Worm (Caenorhabditis elegans): Measurements from ENCODE around the gene Y38A10A.2.

The Y38A10A.2 gene

DNA sequence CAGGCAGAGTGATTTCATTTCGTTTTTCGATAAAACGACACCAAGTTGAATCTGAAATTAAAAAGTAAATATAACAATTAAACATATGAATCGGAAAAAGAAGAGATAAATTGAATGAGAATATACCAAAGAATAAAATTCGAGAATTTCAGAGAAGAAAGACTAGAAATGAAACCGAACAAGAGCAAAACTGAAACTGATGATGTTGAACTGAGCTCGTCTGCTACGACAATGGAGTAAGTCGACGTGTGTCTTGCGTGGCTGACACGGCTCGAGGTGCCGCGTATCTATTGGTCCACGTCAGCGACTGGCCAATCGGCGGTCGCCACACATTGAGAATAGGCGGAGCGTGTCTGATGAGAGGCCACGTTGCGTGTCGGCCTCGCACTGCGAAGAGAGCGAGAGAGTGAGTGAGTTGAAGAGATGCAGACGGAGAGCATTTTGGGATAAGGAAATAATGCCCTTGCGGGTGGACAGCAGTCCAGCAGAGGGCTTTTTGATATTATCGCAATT lies 37.3 kb upstream of the Y38A10A.2 start, which contains the start of gene crt-1 (continued):
- TF ChIP-seq somi-1 (GFP tag; optimal IDR thresholded peaks at IDR 0.05) (peak; percentile 82), repo-1 (tag; optimal IDR thresholded peaks at IDR 0.05) (peak; percentile 44), K11D2.4 (GFP tag; IDR thresholded peaks at IDR 0.05) (peak; percentile 89), ekl-4 (GFP tag; IDR thresholded peaks at IDR 0.05) (peak; percentile 80), nhr-80 (tag; optimal IDR thresholded peaks at IDR 0.05) (peak; percentile 89), nfya-2 (GFP tag; IDR thresholded peaks at IDR 0.05) (peak; percentile 99), gei-17 (GFP tag; optimal IDR thresholded peaks at IDR 0.05) (peak; percentile 66), efl-1 (GFP tag; optimal IDR thresholded peaks at IDR 0.05) (no peak), F22D6.2 (tag; optimal IDR thresholded peaks at IDR 0.05) (peak; percentile 62), lag-1 (GFP tag; IDR thresholded peaks at IDR 0.05) (no peak), atf-7 (tag; optimal IDR thresholded peaks at IDR 0.05) (peak; percentile 73), pbrm-1 (GFP tag; IDR thresholded peaks at IDR 0.05) (peak; percentile 87), ztf-18 (tag; optimal IDR thresholded peaks at IDR 0.05) (peak; percentile 79), hmg-1.2 (GFP tag; IDR thresholded peaks at IDR 0.05) (peak; percentile 88), madf-8 (GFP tag; conservative IDR thresholded peaks at IDR 0.05) (no peak), nhr-90 (tag; optimal IDR thresholded peaks at IDR 0.05) (peak; percentile 44), let-607 (tag; optimal IDR thresholded peaks at IDR 0.05) (peak; percentile 98 to 99), fkh-3 (tag; optimal IDR thresholded peaks at IDR 0.05) (no peak), F37B4.10 (GFP tag; IDR thresholded peaks at IDR 0.05) (0 out of 2 replicates have a peak, but pooled peaks have one; percentile 56), sea-2 (GFP tag; IDR thresholded peaks at IDR 0.05) (no peak), C06A6.2 (GFP tag; conservative IDR thresholded peaks at IDR 0.05) (peak; percentile 71)

DNA sequence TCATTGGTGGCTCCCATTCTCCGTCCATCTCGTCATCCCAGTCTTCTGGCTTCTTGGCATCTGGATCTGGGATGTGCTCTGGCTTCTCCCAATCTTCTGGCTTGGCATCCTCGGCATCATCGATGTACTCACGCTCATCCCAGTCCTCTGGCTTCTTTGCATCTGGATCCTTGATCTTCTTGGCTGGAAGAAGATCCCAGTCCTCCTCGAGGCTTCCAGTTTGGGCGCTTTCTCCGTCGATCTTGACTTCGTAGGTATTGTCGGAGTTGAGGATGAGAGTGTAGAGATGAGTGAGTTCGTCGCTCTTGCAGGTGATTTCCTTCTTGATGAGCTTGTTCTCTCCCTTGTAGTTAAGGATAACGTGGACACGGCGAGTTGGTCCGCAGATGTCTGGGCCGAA lies 36.4 kb upstream of the Y38A10A.2 start:
- TF ChIP-seq ztf-3 (GFP tag; optimal IDR thresholded peaks at IDR 0.05) (no peak), hmg-1.2 (GFP tag; IDR thresholded peaks at IDR 0.05) (0 out of 2 replicates have a peak, but pooled peaks have one; percentile 9), lin-26 (GFP tag; IDR thresholded peaks at IDR 0.05) (0 out of 2 replicates have a peak, but pooled peaks have one; percentile 38)

DNA sequence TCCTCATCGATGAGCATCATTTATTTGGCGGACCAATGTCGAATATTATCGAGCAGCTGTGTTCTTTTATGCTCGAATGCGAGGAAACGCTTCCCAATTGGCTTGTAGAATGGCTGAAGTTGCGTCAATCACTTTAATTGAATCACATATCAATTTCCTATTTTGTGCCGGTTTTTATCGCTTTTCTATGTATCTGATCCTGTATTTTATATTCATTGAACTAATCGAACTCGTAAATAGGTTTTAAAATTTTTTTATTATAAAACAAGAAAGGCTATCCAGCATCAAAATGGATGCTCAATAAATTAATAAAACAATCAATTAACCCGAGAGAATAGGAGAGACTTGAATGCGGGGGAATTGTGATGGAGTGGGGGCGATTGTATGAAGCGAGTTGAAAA lies 35.5 kb upstream of the Y38A10A.2 start:
- TF ChIP-seq ccch-3 (GFP tag; optimal IDR thresholded peaks at IDR 0.05) (no peak), hmg-1.2 (GFP tag; IDR thresholded peaks at IDR 0.05) (no peak), zim-3 (tag; optimal IDR thresholded peaks at IDR 0.05) (no peak), cebp-1 (GFP tag; IDR thresholded peaks at IDR 0.05) (no peak), cebp-1 (tag; optimal IDR thresholded peaks at IDR 0.05) (peak; percentile 9), lin-54 (GFP tag; optimal IDR thresholded peaks at IDR 0.05) (no peak), lin-26 (GFP tag; IDR thresholded peaks at IDR 0.05) (peak; percentile 58; the same call in 1 of the 2 replicates), B0035.1 (tag; optimal IDR thresholded peaks at IDR 0.05) (no peak), ets-4 (GFP tag; optimal IDR thresholded peaks at IDR 0.05) (no peak), madf-8 (GFP tag; conservative IDR thresholded peaks at IDR 0.05) (0 out of 2 replicates have a peak, but pooled peaks have one; percentile 7), Y79H2A.3 (GFP tag; conservative IDR thresholded peaks at IDR 0.05) (peak; percentile 73; the same call in 1 of the 2 replicates), Y67H2A.10 (GFP tag; conservative IDR thresholded peaks at IDR 0.05) (no peak), hsf-1 (GFP tag; IDR thresholded peaks at IDR 0.05) (no peak), F10E7.11 (tag; optimal IDR thresholded peaks at IDR 0.05) (no peak), nhr-120 (GFP tag; IDR thresholded peaks at IDR 0.05) (no peak), tbp1 (GFP tag; optimal IDR thresholded peaks at IDR 0.05) (peak; percentile 8), B0019.2 (GFP tag; conservative IDR thresholded peaks at IDR 0.05) (no peak), K11D2.4 (GFP tag; IDR thresholded peaks at IDR 0.05) (no peak), xnd-1 (tag; optimal IDR thresholded peaks at IDR 0.05) (no peak), Y95B8A.8 (GFP tag; IDR thresholded peaks at IDR 0.05) (peak; percentile 38; the same call in 1 of the 2 replicates), dpl-1 (GFP tag; optimal IDR thresholded peaks at IDR 0.05) (no peak), ztf-22 (GFP tag; optimal IDR thresholded peaks at IDR 0.05) (no peak), rec-8 (tag; optimal IDR thresholded peaks at IDR 0.05) (peak in 1 of 2 experiments; percentile 10), ztf-25 (GFP tag; IDR thresholded peaks at IDR 0.05) (no peak), ztf-28 (GFP tag; IDR thresholded peaks at IDR 0.05) (no peak), F49E8.2 (tag; optimal IDR thresholded peaks at IDR 0.05; ENCODE audit: insufficient read depth) (no peak)
